Worm (Caenorhabditis elegans): ENCODE measurements around the gene ksr-1.

ksr-1 gene

ce11 chrX:8236515-8236914 is 38.5 kb upstream of the ksr-1 start:
- no peak for TF ChIP-seq fos-1 (tag; optimal IDR thresholded peaks at IDR 0.05)
- TF ChIP-seq nhr-23 (tag; optimal IDR thresholded peaks at IDR 0.05): no peak
- TF ChIP-seq pha-4 (tag; optimal IDR thresholded peaks at IDR 0.05): peak; percentile 37
- no peak for TF ChIP-seq nhr-77 (tag; optimal IDR thresholded peaks at IDR 0.05)
- no peak for TF ChIP-seq ceh-82 (tag; optimal IDR thresholded peaks at IDR 0.05)
- TF ChIP-seq ceh-9 (tag; optimal IDR thresholded peaks at IDR 0.05): no peak

- TF ChIP-seq elt-2 (tag; optimal IDR thresholded peaks at IDR 0.05): peak; percentile 82
- no peak for TF ChIP-seq fkh-2 (tag; optimal IDR thresholded peaks at IDR 0.05)
- peak; percentile 90 for TF ChIP-seq pqm-1 (tag; optimal IDR thresholded peaks at IDR 0.05)
- no peak for TF ChIP-seq ceh-9 (tag; optimal IDR thresholded peaks at IDR 0.05)
- peak; percentile 18 for TF ChIP-seq jun-1 (tag; optimal IDR thresholded peaks at IDR 0.05)
Measured at ce11 chrX:8238639-8239055, 36.3 kb upstream of the ksr-1 start.

ce11 chrX:8241906-8242305 is 33.1 kb upstream of the ksr-1 start, which contains the start of gene endu-2:
endu-2 (plus strand) TSS chrX:8242301.
- TF ChIP-seq pha-4 (tag; optimal IDR thresholded peaks at IDR 0.05) (peak; percentile 3), tbx-2 (tag; optimal IDR thresholded peaks at IDR 0.05) (no peak), eor-1 (tag; optimal IDR thresholded peaks at IDR 0.05) (no peak), pqm-1 (tag; optimal IDR thresholded peaks at IDR 0.05) (peak; percentile 78), unc-62 (GFP tag; optimal IDR thresholded peaks at IDR 0.05) (no peak), elt-3 (tag; optimal IDR thresholded peaks at IDR 0.05) (no peak), elt-2 (tag; optimal IDR thresholded peaks at IDR 0.05) (peak; percentile 90), lin-15B (tag; optimal IDR thresholded peaks at IDR 0.05) (no peak)

- TF ChIP-seq elt-2 (tag; optimal IDR thresholded peaks at IDR 0.05) (peak; percentile 97), pha-4 (tag; optimal IDR thresholded peaks at IDR 0.05) (peak; percentile 61), lin-15B (tag; optimal IDR thresholded peaks at IDR 0.05) (no peak), nhr-23 (tag; optimal IDR thresholded peaks at IDR 0.05) (no peak), mdl-1 (tag; optimal IDR thresholded peaks at IDR 0.05) (peak; percentile 2), nhr-237 (tag; optimal IDR thresholded peaks at IDR 0.05) (no peak), sea-2 (GFP tag; optimal IDR thresholded peaks at IDR 0.05) (no peak), pqm-1 (tag; optimal IDR thresholded peaks at IDR 0.05) (peak; percentile 99), ceh-9 (tag; optimal IDR thresholded peaks at IDR 0.05) (no peak), jun-1 (tag; optimal IDR thresholded peaks at IDR 0.05) (peak; percentile 86), nhr-76 (tag; optimal IDR thresholded peaks at IDR 0.05) (no peak), ztf-11 (tag; optimal IDR thresholded peaks at IDR 0.05) (no peak), snpc-4 (tag; optimal IDR thresholded peaks at IDR 0.05) (no peak), egl-5 (tag; optimal IDR thresholded peaks at IDR 0.05) (no peak), nhr-11 (tag; optimal IDR thresholded peaks at IDR 0.05) (no peak), R02D3.7 (tag; optimal IDR thresholded peaks at IDR 0.05) (no peak), fkh-10 (GFP tag; optimal IDR thresholded peaks at IDR 0.05) (no peak), nhr-12 (tag; optimal IDR thresholded peaks at IDR 0.05) (no peak), elt-3 (tag; optimal IDR thresholded peaks at IDR 0.05) (no peak)
Measured at ce11 chrX:8243116-8243515, 31.9 kb upstream of the ksr-1 start.

DNA sequence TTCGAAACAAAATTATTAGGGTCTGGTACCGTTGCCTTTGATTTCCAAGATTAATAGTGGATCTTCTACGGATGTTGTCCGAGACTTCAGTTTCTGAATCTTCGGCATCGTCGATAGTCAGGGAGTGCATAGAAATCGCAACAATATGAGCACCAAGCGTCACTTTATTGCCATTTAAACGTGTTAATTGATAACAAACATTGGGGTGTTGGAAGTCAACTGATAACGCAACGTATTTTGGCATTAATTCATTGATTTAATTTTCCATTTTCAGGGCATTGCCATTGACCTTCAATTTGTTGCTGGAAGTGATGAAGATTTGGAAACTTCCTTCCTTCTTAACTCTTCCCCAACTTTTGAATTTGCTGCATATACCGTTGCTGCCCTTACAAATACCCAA is 28.8 kb upstream of the ksr-1 start, which contains the start of gene kqt-2:
kqt-2 (minus strand) TSS at position 244 of the 400 bp plus-strand sequence.
- TF ChIP-seq snpc-4 (tag; optimal IDR thresholded peaks at IDR 0.05): no peak
- peak; percentile 74 for TF ChIP-seq pqm-1 (tag; optimal IDR thresholded peaks at IDR 0.05)
- TF ChIP-seq elt-2 (tag; optimal IDR thresholded peaks at IDR 0.05): peak; percentile 84
- TF ChIP-seq pha-4 (tag; optimal IDR thresholded peaks at IDR 0.05): peak; percentile 25
- TF ChIP-seq nhr-76 (tag; optimal IDR thresholded peaks at IDR 0.05): no peak

- no peak for TF ChIP-seq nhr-28 (tag; optimal IDR thresholded peaks at IDR 0.05)
- TF ChIP-seq elt-3 (tag; optimal IDR thresholded peaks at IDR 0.05): no peak
- no peak for TF ChIP-seq nhr-76 (tag; optimal IDR thresholded peaks at IDR 0.05)
- TF ChIP-seq nhr-43 (tag; optimal IDR thresholded peaks at IDR 0.05; ENCODE audit: poor library complexity, severe bottlenecking): no peak
- no peak for TF ChIP-seq ztf-11 (tag; optimal IDR thresholded peaks at IDR 0.05)
- no peak for TF ChIP-seq ceh-9 (tag; optimal IDR thresholded peaks at IDR 0.05)
- TF ChIP-seq daf-12 (tag; optimal IDR thresholded peaks at IDR 0.05): no peak
- TF ChIP-seq fos-1 (tag; optimal IDR thresholded peaks at IDR 0.05): no peak
- no peak for TF ChIP-seq ama-1 (optimal IDR thresholded peaks at IDR 0.05)
- TF ChIP-seq nhr-23 (tag; optimal IDR thresholded peaks at IDR 0.05): no peak
- TF ChIP-seq nhr-77 (tag; optimal IDR thresholded peaks at IDR 0.05): no peak
Measured at ce11 chrX:8247088-8247487, 27.9 kb upstream of the ksr-1 start.
